Fruit fly (Drosophila melanogaster): ENCODE measurements around the gene CG42592.

Gene CG42592

dm6 chr3R:29838751-29839150 is 2.7 kb upstream of the CG42592 start:
- peak; percentile 20 for TF ChIP-seq gl (tag; optimal IDR thresholded peaks at IDR 0.05)
- peak; percentile 25 for TF ChIP-seq CG34367 (tag; optimal IDR thresholded peaks at IDR 0.05)
- TF ChIP-seq CG14655 (GFP tag; optimal IDR thresholded peaks at IDR 0.05), result peak; percentile 69
- TF ChIP-seq CG17806 (tag; optimal IDR thresholded peaks at IDR 0.05), result peak; percentile 22
- peak; percentile 9 for TF ChIP-seq Pif1A (GFP tag; optimal IDR thresholded peaks at IDR 0.05)
- TF ChIP-seq Snoo (tag; optimal IDR thresholded peaks at IDR 0.05), result no peak
- peak; percentile 31 for TF ChIP-seq CG9948 (tag; optimal IDR thresholded peaks at IDR 0.05)
- TF ChIP-seq CG32121 (GFP tag; IDR thresholded peaks at IDR 0.05), result no peak
- no peak for TF ChIP-seq EcR (GFP tag; optimal IDR thresholded peaks at IDR 0.05)
- no peak for TF ChIP-seq CG10348 (GFP tag; IDR thresholded peaks at IDR 0.05)
- TF ChIP-seq CG15710 (tag; optimal IDR thresholded peaks at IDR 0.05), result peak; percentile 12
- TF ChIP-seq CG8301 (tag; optimal IDR thresholded peaks at IDR 0.05), result peak; percentile 46
- no peak for TF ChIP-seq CG4496 (GFP tag; IDR thresholded peaks at IDR 0.05)
- no peak for TF ChIP-seq CG12605 (GFP tag; IDR thresholded peaks at IDR 0.05)
- no peak for TF ChIP-seq fd96Ca (GFP tag; IDR thresholded peaks at IDR 0.05)
- no peak for TF ChIP-seq CG13204 (GFP tag; optimal IDR thresholded peaks at IDR 0.05)
- TF ChIP-seq Pif1B (GFP tag; optimal IDR thresholded peaks at IDR 0.05), result no peak
- peak; percentile 40 for TF ChIP-seq CG8159 (tag; optimal IDR thresholded peaks at IDR 0.05)
- no peak for TF ChIP-seq Ets98B (GFP tag; IDR thresholded peaks at IDR 0.05)
- TF ChIP-seq rn (GFP tag; IDR thresholded peaks at IDR 0.05), result no peak

DNA sequence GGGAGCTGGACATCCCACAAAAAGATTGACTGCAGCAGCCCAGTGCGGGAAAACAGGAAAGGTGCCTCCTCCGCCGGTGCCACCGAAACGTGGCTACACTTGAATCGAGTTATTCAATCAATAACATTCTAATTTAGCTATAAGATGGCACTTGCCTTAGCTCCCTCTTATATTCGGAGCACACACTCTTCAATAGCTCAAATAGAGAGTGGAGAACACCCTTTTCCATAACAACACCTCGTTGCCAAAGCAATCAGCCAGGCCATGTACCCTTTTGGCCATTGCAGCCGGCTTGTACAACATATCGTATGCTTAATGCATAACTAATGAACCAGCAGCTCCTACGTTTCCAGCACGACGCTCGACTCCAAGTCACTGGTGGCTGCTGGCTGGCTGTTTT is 1.7 kb upstream of the CG42592 start:
- TF ChIP-seq CG8159 (tag; optimal IDR thresholded peaks at IDR 0.05), result no peak
- TF ChIP-seq CG9948 (tag; optimal IDR thresholded peaks at IDR 0.05), result no peak
- TF ChIP-seq fd96Ca (GFP tag; IDR thresholded peaks at IDR 0.05), result peak; percentile 60
- no peak for TF ChIP-seq CG13204 (GFP tag; optimal IDR thresholded peaks at IDR 0.05)
- TF ChIP-seq CG4496 (GFP tag; IDR thresholded peaks at IDR 0.05), result peak; percentile 38; the same call in 1 of the 3 replicates
- 0 out of 2 replicates have a peak, but pooled peaks have one; percentile 33 for TF ChIP-seq Ets98B (GFP tag; IDR thresholded peaks at IDR 0.05)
- TF ChIP-seq CG14655 (GFP tag; optimal IDR thresholded peaks at IDR 0.05), result peak; percentile 49
- TF ChIP-seq EcR (GFP tag; optimal IDR thresholded peaks at IDR 0.05), result no peak
- peak; percentile 30 for TF ChIP-seq CG8301 (tag; optimal IDR thresholded peaks at IDR 0.05)
- peak; percentile 46; the same call in 1 of the 2 replicates for TF ChIP-seq CG32121 (GFP tag; IDR thresholded peaks at IDR 0.05)
- TF ChIP-seq D1 (tag; optimal IDR thresholded peaks at IDR 0.05), result no peak

DNA sequence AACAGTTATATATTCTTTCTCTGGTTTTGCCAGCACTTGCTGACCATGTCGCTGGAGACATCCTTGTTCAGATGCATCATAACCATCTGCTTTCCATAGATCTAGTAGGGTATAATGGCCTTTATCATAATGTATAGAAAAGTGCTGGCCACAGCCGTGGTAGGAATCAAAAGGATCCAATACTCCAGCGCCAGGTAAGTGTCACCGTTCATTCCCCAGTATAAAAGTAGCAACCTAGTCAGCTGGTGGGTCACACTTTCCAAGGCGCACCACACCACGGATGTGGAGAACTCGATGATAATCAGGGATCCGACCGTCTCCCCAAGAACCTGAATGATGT is 408 bp downstream of the CG42592 start, which contains the start of gene Prtl99C:
TSS of gene Prtl99C (plus strand) at position 241 of the 340 bp plus-strand sequence.
- TF ChIP-seq CG13204 (GFP tag; optimal IDR thresholded peaks at IDR 0.05) (no peak), CG17806 (tag; optimal IDR thresholded peaks at IDR 0.05) (no peak), CG34367 (tag; optimal IDR thresholded peaks at IDR 0.05) (no peak), CG10348 (GFP tag; IDR thresholded peaks at IDR 0.05) (no peak), CG32121 (GFP tag; IDR thresholded peaks at IDR 0.05) (no peak), D1 (tag; optimal IDR thresholded peaks at IDR 0.05) (no peak), CG8301 (tag; optimal IDR thresholded peaks at IDR 0.05) (no peak), EcR (GFP tag; optimal IDR thresholded peaks at IDR 0.05) (no peak)

DNA sequence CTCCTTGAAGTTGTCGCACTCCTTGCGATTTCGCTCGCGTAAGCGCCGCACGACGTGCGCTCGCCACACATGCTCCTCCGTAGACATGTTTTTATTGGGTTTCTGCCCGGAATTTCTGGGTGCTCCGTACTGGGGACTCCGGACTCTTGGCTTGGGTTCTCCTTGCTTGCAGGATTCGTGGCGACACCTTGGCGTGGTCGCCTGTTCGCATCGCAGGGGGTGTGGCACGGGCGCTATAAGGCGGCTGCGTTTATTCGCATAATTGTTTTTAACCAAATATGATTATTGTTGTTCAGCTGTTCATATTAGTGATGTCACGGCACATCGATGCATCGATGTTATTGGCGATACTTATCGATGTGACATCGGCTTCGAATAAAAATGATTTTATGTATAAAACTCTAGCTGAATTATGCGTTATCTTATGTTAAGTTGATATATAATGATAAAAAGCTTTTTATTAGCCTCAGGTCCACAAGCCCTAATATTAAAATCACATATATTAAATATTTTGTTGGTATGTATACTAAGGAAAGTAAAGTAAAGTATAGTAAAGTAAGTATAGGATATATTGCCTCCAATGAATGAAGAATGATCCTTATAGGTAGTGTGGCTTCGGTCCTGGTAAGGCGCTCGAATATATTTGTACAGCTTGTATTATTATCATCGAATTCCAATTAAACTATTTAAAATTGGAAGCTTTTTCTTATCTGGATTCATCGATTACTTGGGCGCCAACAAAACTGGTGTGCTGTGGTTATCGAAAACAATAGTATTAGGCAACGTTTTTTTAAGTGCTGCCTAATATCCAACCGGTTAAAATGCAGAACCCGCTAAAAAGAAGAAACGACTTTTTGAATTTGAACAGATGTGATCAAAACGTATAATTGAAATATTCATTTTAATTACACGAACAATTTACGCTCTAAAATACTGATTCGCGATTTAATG is 1.1 kb downstream of the CG42592 start, which contains the start of gene Atg16:
TSS of gene Atg16 (minus strand) at position 343 of the 951 bp plus-strand sequence.
- TF ChIP-seq CG34367 (tag; optimal IDR thresholded peaks at IDR 0.05) (no peak), CG15710 (tag; optimal IDR thresholded peaks at IDR 0.05) (no peak), CG12605 (GFP tag; IDR thresholded peaks at IDR 0.05) (no peak), Pif1A (GFP tag; optimal IDR thresholded peaks at IDR 0.05) (no peak), CG4496 (GFP tag; IDR thresholded peaks at IDR 0.05) (no peak), CG9948 (tag; optimal IDR thresholded peaks at IDR 0.05) (no peak), fd96Ca (GFP tag; IDR thresholded peaks at IDR 0.05) (no peak), EcR (GFP tag; optimal IDR thresholded peaks at IDR 0.05) (no peak), rn (GFP tag; IDR thresholded peaks at IDR 0.05) (no peak), Snoo (tag; optimal IDR thresholded peaks at IDR 0.05) (no peak), CG10348 (GFP tag; IDR thresholded peaks at IDR 0.05) (no peak), CG13204 (GFP tag; optimal IDR thresholded peaks at IDR 0.05) (no peak), CG17806 (tag; optimal IDR thresholded peaks at IDR 0.05) (no peak)

- TF ChIP-seq CG14655 (GFP tag; optimal IDR thresholded peaks at IDR 0.05), result peak; percentile 6
- TF ChIP-seq CG8159 (tag; optimal IDR thresholded peaks at IDR 0.05), result no peak
These were observed 5.2 kb downstream of the CG42592 start for dm6 chr3R:29830925-29831324.

- TF ChIP-seq CG8159 (tag; optimal IDR thresholded peaks at IDR 0.05), result no peak
- TF ChIP-seq Snoo (tag; optimal IDR thresholded peaks at IDR 0.05), result no peak
- no peak for TF ChIP-seq CG32121 (GFP tag; IDR thresholded peaks at IDR 0.05)
- no peak for TF ChIP-seq CG17806 (tag; optimal IDR thresholded peaks at IDR 0.05)
- TF ChIP-seq rn (GFP tag; IDR thresholded peaks at IDR 0.05), result no peak
- no peak for TF ChIP-seq CG8301 (tag; optimal IDR thresholded peaks at IDR 0.05)
- TF ChIP-seq CG9948 (tag; optimal IDR thresholded peaks at IDR 0.05), result no peak
- TF ChIP-seq Pif1A (GFP tag; optimal IDR thresholded peaks at IDR 0.05), result no peak
- no peak for TF ChIP-seq D1 (tag; optimal IDR thresholded peaks at IDR 0.05)
- no peak for TF ChIP-seq CG12605 (GFP tag; IDR thresholded peaks at IDR 0.05)
- TF ChIP-seq CG15710 (tag; optimal IDR thresholded peaks at IDR 0.05), result no peak
- TF ChIP-seq CG14655 (GFP tag; optimal IDR thresholded peaks at IDR 0.05), result no peak
- 0 out of 2 replicates have a peak, but pooled peaks have one; percentile 20 for TF ChIP-seq Ets98B (GFP tag; IDR thresholded peaks at IDR 0.05)
- no peak for TF ChIP-seq gl (tag; optimal IDR thresholded peaks at IDR 0.05)
- TF ChIP-seq CG13204 (GFP tag; optimal IDR thresholded peaks at IDR 0.05), result peak; percentile 43
- TF ChIP-seq Pif1B (GFP tag; optimal IDR thresholded peaks at IDR 0.05), result peak; percentile 5
- TF ChIP-seq CG34367 (tag; optimal IDR thresholded peaks at IDR 0.05), result no peak
- TF ChIP-seq fd96Ca (GFP tag; IDR thresholded peaks at IDR 0.05), result 0 out of 3 replicates have a peak, but pooled peaks have one; percentile 5
- TF ChIP-seq CG4496 (GFP tag; IDR thresholded peaks at IDR 0.05), result no peak
- no peak for TF ChIP-seq CG10348 (GFP tag; IDR thresholded peaks at IDR 0.05)
- TF ChIP-seq EcR (GFP tag; optimal IDR thresholded peaks at IDR 0.05), result peak; percentile 95
These were observed 6.8 kb downstream of the CG42592 start for dm6 chr3R:29829228-29829786.
